Fruit fly (Drosophila melanogaster): ENCODE data around the gene CG3226.

CG3226 gene

dm6 chrX:6624977-6625591 lies 29.0 kb downstream of the CG3226 start (continued):
- no peak for TF ChIP-seq dl (GFP tag; optimal IDR thresholded peaks at IDR 0.05; ENCODE audit: insufficient read depth in 1 of 2, partially characterized antibody in 2 of 2)
- TF ChIP-seq psq (GFP tag; optimal IDR thresholded peaks at IDR 0.05): no peak
- TF ChIP-seq sage (GFP tag; optimal IDR thresholded peaks at IDR 0.05): no peak
- TF ChIP-seq CG9705 (GFP tag; optimal IDR thresholded peaks at IDR 0.05): no peak
- no peak for TF ChIP-seq Hnf4 (GFP tag; optimal IDR thresholded peaks at IDR 0.05)
- TF ChIP-seq foxo (GFP tag; optimal IDR thresholded peaks at IDR 0.05): peak in 1 of 2 experiments; percentile 33
- peak; percentile 22 for TF ChIP-seq h (GFP tag; optimal IDR thresholded peaks at IDR 0.05)
- no peak for TF ChIP-seq dmrt93B (GFP tag; optimal IDR thresholded peaks at IDR 0.05)
- no peak for TF ChIP-seq CG32264 (GFP tag; optimal IDR thresholded peaks at IDR 0.05)

dm6 chrX:6624006-6624745 lies 29.9 kb downstream of the CG3226 start:
- peak; percentile 89 for TF ChIP-seq woc (GFP tag; optimal IDR thresholded peaks at IDR 0.05)
- peak; percentile 73 for TF ChIP-seq tai (GFP tag; optimal IDR thresholded peaks at IDR 0.05)
- TF ChIP-seq CG9705 (GFP tag; optimal IDR thresholded peaks at IDR 0.05): peak; percentile 64
- peak; percentile 61 for TF ChIP-seq CG32264 (GFP tag; optimal IDR thresholded peaks at IDR 0.05)
- TF ChIP-seq Hnf4 (GFP tag; optimal IDR thresholded peaks at IDR 0.05): peak; percentile 83
- peak; percentile 84 for TF ChIP-seq ey (GFP tag; optimal IDR thresholded peaks at IDR 0.05)
- peak; percentile 81 for TF ChIP-seq fru (GFP tag; optimal IDR thresholded peaks at IDR 0.05)
- TF ChIP-seq Hr78 (GFP tag; optimal IDR thresholded peaks at IDR 0.05): no peak
- peak; percentile 90 for TF ChIP-seq OdsH (GFP tag; optimal IDR thresholded peaks at IDR 0.05)
- TF ChIP-seq foxo (GFP tag; optimal IDR thresholded peaks at IDR 0.05): peak in 1 of 2 experiments; percentile 87
- peak; percentile 71 for TF ChIP-seq dmrt93B (GFP tag; optimal IDR thresholded peaks at IDR 0.05)
- peak; percentile 87 for TF ChIP-seq h (GFP tag; optimal IDR thresholded peaks at IDR 0.05)
- TF ChIP-seq dsf (GFP tag; optimal IDR thresholded peaks at IDR 0.05; ENCODE audit: borderline replicate concordance): no peak
- TF ChIP-seq sage (GFP tag; optimal IDR thresholded peaks at IDR 0.05): peak; percentile 79
- TF ChIP-seq dl (GFP tag; optimal IDR thresholded peaks at IDR 0.05; ENCODE audit: insufficient read depth in 1 of 2, partially characterized antibody in 2 of 2): peak in 1 of 2 experiments; percentile 3
- peak; percentile 55 for TF ChIP-seq Jra (GFP tag; optimal IDR thresholded peaks at IDR 0.05)
- TF ChIP-seq CrebA (GFP tag; optimal IDR thresholded peaks at IDR 0.05; ENCODE audit: borderline replicate concordance): no peak
- TF ChIP-seq rgr (GFP tag; optimal IDR thresholded peaks at IDR 0.05): peak; percentile 86
- TF ChIP-seq psq (GFP tag; optimal IDR thresholded peaks at IDR 0.05): peak; percentile 82
- TF ChIP-seq HLH106 (tag; optimal IDR thresholded peaks at IDR 0.05): peak; percentile 90
- TF ChIP-seq usp (GFP tag; optimal IDR thresholded peaks at IDR 0.05): no peak
- TF ChIP-seq jim (GFP tag; optimal IDR thresholded peaks at IDR 0.05): no peak
- no peak for TF ChIP-seq lola (GFP tag; optimal IDR thresholded peaks at IDR 0.05)
- peak; percentile 72 for TF ChIP-seq br (GFP tag; optimal IDR thresholded peaks at IDR 0.05)
- TF ChIP-seq Hr83 (GFP tag; optimal IDR thresholded peaks at IDR 0.05; ENCODE audit: poor library complexity, severe bottlenecking): no peak
- peak; percentile 89 for TF ChIP-seq Sp1 (GFP tag; optimal IDR thresholded peaks at IDR 0.05)
- no peak for TF ChIP-seq N (GFP tag; optimal IDR thresholded peaks at IDR 0.05)
- peak; percentile 28 for TF ChIP-seq Rel (GFP tag; optimal IDR thresholded peaks at IDR 0.05)
- peak; percentile 48 for TF ChIP-seq Rel (tag; optimal IDR thresholded peaks at IDR 0.05)
- TF ChIP-seq brk (GFP tag; optimal IDR thresholded peaks at IDR 0.05): peak; percentile 84

dm6 chrX:6621566-6622006 lies 32.5 kb downstream of the CG3226 start:
- TF ChIP-seq Myc (optimal IDR thresholded peaks at IDR 0.05): no peak
- TF ChIP-seq usp (GFP tag; optimal IDR thresholded peaks at IDR 0.05): no peak
- no peak for TF ChIP-seq Vsx2 (GFP tag; optimal IDR thresholded peaks at IDR 0.05; ENCODE audit: partially characterized antibody)
- TF ChIP-seq foxo (GFP tag; optimal IDR thresholded peaks at IDR 0.05): no peak
- no peak for TF ChIP-seq dsf (GFP tag; optimal IDR thresholded peaks at IDR 0.05; ENCODE audit: borderline replicate concordance)
- peak; percentile 18 for TF ChIP-seq sv (GFP tag; optimal IDR thresholded peaks at IDR 0.05)
